Fruit fly (Drosophila melanogaster) whole organism, embryonic: ENCODE results near the gene CG31126.

Experiments
- Atf-2 ChIP-seq: fragments of 200-800 bp; sonication (Bioruptor generic); optimal IDR thresholded peaks from 2 replicates; lab custom pipeline; 2016; ENCODE audit warnings: missing biosample characterization, missing genetic modification characterization
- CG10147 ChIP-seq: fragments of 200-800 bp; sonication (Bioruptor generic); optimal IDR thresholded peaks from 2 replicates; lab custom pipeline; 2019; ENCODE audit warnings: missing biosample characterization, mild to moderate bottlenecking, missing genetic modification characterization, moderate library complexity
- CG15011 ChIP-seq: fragments of 200-800 bp; sonication (Bioruptor generic); optimal IDR thresholded peaks from 3 replicates; lab custom pipeline; 2018; ENCODE audit warnings: missing biosample characterization, mild to moderate bottlenecking, missing genetic modification characterization
- CG30020 ChIP-seq: fragments of 200-800 bp; optimal IDR thresholded peaks from 2 replicates; lab custom pipeline; 2019; ENCODE audit warnings: missing biosample characterization, mild to moderate bottlenecking, missing genetic modification characterization, moderate library complexity
- CG3065 ChIP-seq: fragments of 200-800 bp; sonication (Bioruptor generic); optimal IDR thresholded peaks from 2 replicates; lab custom pipeline; 2016; ENCODE audit warnings: missing biosample characterization, missing genetic modification characterization
- CG3281 ChIP-seq: fragments of 200-800 bp; sonication (Bioruptor generic); optimal IDR thresholded peaks from 3 replicates; lab custom pipeline; 2017; ENCODE audit warnings: missing biosample characterization, mild to moderate bottlenecking, missing genetic modification characterization
- CG6272 ChIP-seq: fragments of 200-800 bp; sonication (Bioruptor generic); IDR thresholded peaks from 2 replicates; pipeline ENCODE4 v1.3.6; 2022; ENCODE audit warnings: missing biosample characterization, missing genetic modification characterization
- CG7928 ChIP-seq: fragments of 200-800 bp; sonication (Bioruptor generic); optimal IDR thresholded peaks from 2 replicates; lab custom pipeline; 2017; ENCODE audit warnings: missing biosample characterization, mild to moderate bottlenecking, missing genetic modification characterization
- CG8281 ChIP-seq: fragments of 200-800 bp; sonication (Bioruptor generic); optimal IDR thresholded peaks from 2 replicates; lab custom pipeline; 2018; ENCODE audit warnings: missing biosample characterization, mild to moderate bottlenecking, missing genetic modification characterization, moderate library complexity
- Fer3 ChIP-seq: fragments of 200-800 bp; sonication (Bioruptor generic); optimal IDR thresholded peaks from 2 replicates; lab custom pipeline; 2018; ENCODE audit warnings: missing biosample characterization, mild to moderate bottlenecking, missing genetic modification characterization, moderate library complexity
- TFAM ChIP-seq: fragments of 200-800 bp; sonication (Bioruptor generic); optimal IDR thresholded peaks from 2 replicates; lab custom pipeline; 2017; ENCODE audit warnings: missing biosample characterization, missing genetic modification characterization, inconsistent platforms
- Tbp ChIP-seq: fragments of >200 bp; optimal IDR thresholded peaks from 2 replicates; lab custom pipeline; 2018; ENCODE audit warnings: missing biosample characterization, missing genetic modification characterization
- crol ChIP-seq: fragments of 200-800 bp; sonication (Bioruptor generic); IDR thresholded peaks from 2 replicates; pipeline ENCODE4 v1.3.6; 2022; ENCODE audit warnings: missing biosample characterization, missing genetic modification characterization
- pnt ChIP-seq: fragments of 200-800 bp; sonication (Bioruptor generic); optimal IDR thresholded peaks from 3 replicates; lab custom pipeline; 2016; ENCODE audit warnings: missing biosample characterization, missing genetic modification characterization

DNA sequence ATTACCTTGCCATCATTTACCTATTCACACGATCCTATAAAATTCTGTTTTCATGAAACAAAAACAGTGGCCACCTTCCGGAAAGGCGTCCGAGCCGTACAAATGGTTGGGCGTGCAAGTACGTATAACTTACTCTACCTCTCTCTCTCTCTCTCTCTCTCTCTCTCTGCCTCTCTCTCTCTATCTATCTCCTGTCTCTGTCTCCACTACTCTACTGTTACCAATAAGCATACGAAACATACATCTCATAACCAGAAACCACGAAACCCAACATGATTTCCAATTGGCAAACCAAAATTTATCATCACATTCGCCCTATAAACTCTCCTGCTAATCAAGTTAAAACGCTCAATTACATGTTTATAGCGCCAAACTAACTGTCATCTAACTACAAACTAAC lies 39.9 kb downstream of the CG31126 start:
- TF ChIP-seq CG3281 = no peak
- no peak for TF ChIP-seq Atf-2 (GFP tag; lab: Kevin White, UChicago)
- no peak for TF ChIP-seq TFAM (GFP tag; lab: Kevin White, UChicago)
- TF ChIP-seq CG30020 = no peak
- no peak for TF ChIP-seq CG7928 (GFP tag; lab: Kevin White, UChicago)
- no peak for TF ChIP-seq crol (GFP tag; lab: Robert Waterston, UW)
- no peak for TF ChIP-seq Fer3 (tag; lab: Kevin White, UChicago)
- TF ChIP-seq CG8281 = no peak
- TF ChIP-seq pnt (GFP tag; lab: Kevin White, UChicago) = no peak
- no peak for TF ChIP-seq CG15011 (GFP tag; lab: Kevin White, UChicago)
- no peak for TF ChIP-seq CG6272 (GFP tag; lab: Robert Waterston, UW)
- TF ChIP-seq Tbp (GFP tag; lab: Kevin White, UChicago) = no peak
- TF ChIP-seq CG3065 (GFP tag; lab: Kevin White, UChicago) = no peak
- no peak for TF ChIP-seq CG10147
